Worm (Caenorhabditis elegans): ENCODE results near the gene gmap-3.
A peak's percentile ranks its signal among the peaks of the same experiment; 100 is the strongest.

gmap-3 gene

DNA sequence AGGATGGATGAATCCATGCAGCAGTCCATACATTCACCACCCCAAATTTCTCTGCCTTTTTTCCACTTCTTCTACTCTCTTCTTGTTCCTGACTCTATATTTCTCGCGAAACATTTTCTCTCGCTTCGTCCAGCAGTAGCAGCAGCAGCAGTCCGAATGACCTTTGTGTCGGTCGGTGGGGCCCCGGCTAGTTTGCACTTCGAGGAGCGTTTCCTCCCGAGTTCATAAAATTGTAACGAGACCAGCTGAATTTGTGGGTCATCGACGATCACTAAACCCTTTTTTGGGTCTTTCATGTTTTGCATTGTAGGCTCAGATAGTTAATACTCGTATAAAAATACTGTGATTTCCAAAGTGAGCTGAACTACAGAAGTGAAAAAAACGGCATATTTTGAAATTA, 36.9 kb downstream of the gmap-3 start:
- TF ChIP-seq mes-2 (tag; optimal IDR thresholded peaks at IDR 0.05; ENCODE audit: poor library complexity, severe bottlenecking): no peak
- TF ChIP-seq nhr-76 (tag; optimal IDR thresholded peaks at IDR 0.05): no peak
- TF ChIP-seq ceh-44 (GFP tag; IDR thresholded peaks at IDR 0.05): no peak
- no peak for TF ChIP-seq unc-39 (tag; optimal IDR thresholded peaks at IDR 0.05)
- no peak for TF ChIP-seq nhr-102 (tag; optimal IDR thresholded peaks at IDR 0.05)
- TF ChIP-seq ctbp-1 (GFP tag; IDR thresholded peaks at IDR 0.05): no peak
- no peak for TF ChIP-seq ceh-28 (tag; optimal IDR thresholded peaks at IDR 0.05)
- no peak for TF ChIP-seq R02D3.7 (tag; optimal IDR thresholded peaks at IDR 0.05)
- peak; percentile 22; the same call in 1 of the 2 replicates for TF ChIP-seq hmg-1.1 (GFP tag; IDR thresholded peaks at IDR 0.05)
- TF ChIP-seq jun-1 (tag; optimal IDR thresholded peaks at IDR 0.05): no peak
- peak; percentile 90 for TF ChIP-seq aha-1 (tag)
- TF ChIP-seq nhr-10 (tag; optimal IDR thresholded peaks at IDR 0.05): no peak
- TF ChIP-seq dve-1 (tag; optimal IDR thresholded peaks at IDR 0.05; ENCODE audit: insufficient read depth): no peak
- TF ChIP-seq snpc-4 (tag; optimal IDR thresholded peaks at IDR 0.05): no peak
- TF ChIP-seq egl-43 (GFP tag; IDR thresholded peaks at IDR 0.05): no peak
- 0 out of 2 replicates have a peak, but pooled peaks have one; percentile 37 for TF ChIP-seq vab-7 (GFP tag; IDR thresholded peaks at IDR 0.05)

DNA sequence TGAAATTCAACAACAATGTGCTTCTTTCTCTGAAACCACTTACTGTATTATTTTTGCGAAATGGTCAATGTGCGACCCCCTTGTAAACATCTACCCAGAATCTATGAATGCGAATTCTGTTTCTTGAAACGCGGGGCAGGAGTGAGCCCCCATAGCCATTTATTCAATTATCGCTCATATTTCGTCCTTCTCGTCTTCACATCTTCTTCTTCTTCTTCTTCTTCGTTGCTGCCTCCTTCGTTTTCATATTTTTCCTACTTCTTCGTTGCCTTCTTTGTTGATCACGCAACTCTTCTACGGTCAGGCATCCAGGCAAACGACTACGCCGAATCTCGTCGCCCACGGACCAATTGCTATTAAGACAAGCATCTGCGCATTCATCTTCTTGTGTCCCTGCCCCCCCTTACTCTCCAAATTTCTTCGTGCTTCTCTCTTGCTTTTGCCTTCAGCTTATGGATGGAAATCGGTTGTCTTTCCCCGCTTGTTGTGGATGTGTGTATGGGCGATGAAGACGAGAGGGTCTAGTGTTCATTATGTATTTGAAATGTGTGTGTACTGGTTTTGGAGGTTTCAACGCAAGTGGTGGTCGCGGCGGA, 38.6 kb downstream of the gmap-3 start:
- TF ChIP-seq mxl-3 (GFP tag; optimal IDR thresholded peaks at IDR 0.05): no peak
- no peak for TF ChIP-seq zip-2 (tag; optimal IDR thresholded peaks at IDR 0.05)
- no peak for TF ChIP-seq lin-15B (tag; optimal IDR thresholded peaks at IDR 0.05)
- TF ChIP-seq T26A8.4 (GFP tag; IDR thresholded peaks at IDR 0.05): no peak
- TF ChIP-seq daf-19 (GFP tag; conservative IDR thresholded peaks at IDR 0.05): no peak
- no peak for TF ChIP-seq snpc-4 (tag; optimal IDR thresholded peaks at IDR 0.05)
- TF ChIP-seq ZK337.2 (GFP tag; IDR thresholded peaks at IDR 0.05): no peak
- no peak for TF ChIP-seq nhr-10 (tag; optimal IDR thresholded peaks at IDR 0.05)
- no peak for TF ChIP-seq mes-2 (tag; optimal IDR thresholded peaks at IDR 0.05; ENCODE audit: poor library complexity, severe bottlenecking)
- TF ChIP-seq dve-1 (tag; optimal IDR thresholded peaks at IDR 0.05; ENCODE audit: insufficient read depth): no peak
- TF ChIP-seq ceh-44 (GFP tag; IDR thresholded peaks at IDR 0.05): no peak
- TF ChIP-seq T20F7.1 (GFP tag; optimal IDR thresholded peaks at IDR 0.05): no peak
- TF ChIP-seq F10B5.3 (tag; optimal IDR thresholded peaks at IDR 0.05): no peak
- no peak for TF ChIP-seq vab-7 (GFP tag; IDR thresholded peaks at IDR 0.05)

DNA sequence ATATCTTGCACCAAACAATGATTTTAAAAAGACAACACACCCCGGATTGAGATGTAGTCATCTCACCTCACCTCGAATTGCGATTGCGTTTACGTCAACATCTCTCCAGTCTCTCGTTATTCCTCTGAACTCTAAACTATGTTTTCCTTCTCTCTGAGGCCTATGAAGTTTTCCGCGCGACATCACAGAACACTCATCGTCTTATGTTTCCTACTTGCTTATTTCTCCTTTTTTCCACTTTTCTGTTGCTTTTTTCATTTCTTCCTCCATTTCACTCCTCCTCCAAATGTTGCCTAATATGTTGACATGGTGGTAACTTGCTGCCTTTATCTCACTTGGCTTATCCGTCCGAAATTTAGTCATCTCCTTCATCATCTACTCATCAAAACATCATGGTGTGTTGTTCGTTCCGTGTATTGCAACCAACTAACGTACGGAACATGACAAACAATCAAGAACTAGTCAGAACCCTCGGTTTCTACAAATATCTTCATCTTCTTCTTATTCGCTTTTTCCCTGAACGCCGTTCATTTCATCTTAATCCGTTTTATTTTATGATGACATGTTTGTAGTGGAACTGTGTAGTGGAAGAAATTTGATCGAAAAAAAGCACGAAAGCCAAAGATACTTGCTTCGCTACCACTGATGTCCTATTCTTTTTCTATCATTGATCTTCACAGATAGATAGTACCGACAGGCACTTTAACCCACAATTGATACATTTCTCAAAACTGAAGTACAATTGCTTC, 41.4 kb downstream of the gmap-3 start:
- TF ChIP-seq nhr-28 (tag; optimal IDR thresholded peaks at IDR 0.05): peak; percentile 93
- TF ChIP-seq nhr-6 (tag; optimal IDR thresholded peaks at IDR 0.05): no peak
- peak; percentile 16 for TF ChIP-seq mep-1 (tag; optimal IDR thresholded peaks at IDR 0.05)
- TF ChIP-seq aha-1 (tag): peak; percentile 52
- peak in 1 of 2 experiments; percentile 8 for TF ChIP-seq lsy-2 (tag; optimal IDR thresholded peaks at IDR 0.05)

DNA sequence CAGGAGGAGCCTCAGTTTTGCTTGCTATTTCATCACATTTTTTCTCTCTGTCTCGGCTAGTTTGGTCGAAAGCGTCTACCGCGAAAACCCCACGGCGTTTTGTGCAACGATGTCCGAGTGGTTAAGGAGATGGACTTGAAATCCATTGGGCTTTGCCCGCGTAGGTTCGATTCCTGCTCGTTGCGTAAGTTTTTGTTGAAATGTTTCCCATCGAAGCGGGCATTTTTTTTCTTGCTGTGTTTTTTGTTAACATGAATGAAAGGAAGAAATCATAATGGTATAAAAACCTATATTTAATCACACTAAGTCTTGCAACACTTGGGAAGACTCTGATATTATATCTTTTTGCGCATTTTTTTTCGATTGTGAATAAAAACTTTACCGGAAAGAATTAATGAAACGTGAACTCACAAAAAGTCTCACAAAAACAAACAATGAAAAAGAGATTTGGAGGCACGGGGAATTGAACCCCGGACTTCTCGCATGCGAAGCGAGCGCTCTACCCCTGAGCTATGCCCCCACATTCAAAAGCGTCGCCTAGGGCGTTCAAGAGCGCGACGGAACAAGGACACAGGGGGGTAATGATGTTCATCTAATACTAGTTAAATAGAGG, 50.8 kb downstream of the gmap-3 start:
- TF ChIP-seq nhr-41 (GFP tag; IDR thresholded peaks at IDR 0.05) (peak; percentile 39; the same call in 1 of the 2 replicates), ceh-32 (tag; optimal IDR thresholded peaks at IDR 0.05; ENCODE audit: poor library complexity) (peak; percentile 10), daf-16 (GFP tag; optimal IDR thresholded peaks at IDR 0.05) (peak; percentile 58 to 65), daf-16 (tag; optimal IDR thresholded peaks at IDR 0.05) (peak; percentile 45), ceh-62 (tag; optimal IDR thresholded peaks at IDR 0.05) (no peak), lim-7 (GFP tag; IDR thresholded peaks at IDR 0.05) (peak; percentile 83), D1046.2 (GFP tag; IDR thresholded peaks at IDR 0.05) (0 out of 2 replicates have a peak, but pooled peaks have one; percentile 73), hlh-11 (tag; optimal IDR thresholded peaks at IDR 0.05) (peak; percentile 28), lin-1 (GFP tag; IDR thresholded peaks at IDR 0.05) (peak; percentile 63), hmg-1.1 (GFP tag; IDR thresholded peaks at IDR 0.05) (peak; percentile 77), ctbp-1 (GFP tag; IDR thresholded peaks at IDR 0.05) (peak; percentile 71), set-16 (GFP tag; IDR thresholded peaks at IDR 0.05) (0 out of 2 replicates have a peak, but pooled peaks have one; percentile 20), aha-1 (tag) (peak; percentile 97), ceh-20 (GFP tag; IDR thresholded peaks at IDR 0.05) (peak; percentile 59; the same call in 1 of the 2 replicates), lin-13 (GFP tag; optimal IDR thresholded peaks at IDR 0.05) (no peak), F10B5.3 (tag; optimal IDR thresholded peaks at IDR 0.05) (peak; percentile 57), gei-8 (GFP tag; optimal IDR thresholded peaks at IDR 0.05) (peak; percentile 33), F26F4.8 (GFP tag; conservative IDR thresholded peaks at IDR 0.05) (peak; percentile 67), spr-1 (tag; optimal IDR thresholded peaks at IDR 0.05) (peak; percentile 58), daf-19 (GFP tag; conservative IDR thresholded peaks at IDR 0.05) (peak; percentile 91)
